Fruit fly (Drosophila melanogaster) whole organism, embryonic: ENCODE results near the gene Muc14A.

ENCODE experiments used
- B-H1 ChIP-seq: fragments of 200-800 bp; sonication (Bioruptor generic); IDR thresholded peaks from 3 replicates; pipeline ENCODE4 v1.3.6; 2022; ENCODE audit warnings: missing biosample characterization, missing genetic modification characterization
- C15 ChIP-seq: fragments of 200-800 bp; sonication (Bioruptor generic); IDR thresholded peaks from 3 replicates; pipeline ENCODE4 v1.3.6; 2022; ENCODE audit warnings: missing biosample characterization, missing genetic modification characterization
- CG10321 ChIP-seq: fragments of 200-800 bp; sonication (Bioruptor generic); IDR thresholded peaks from 2 replicates; pipeline ENCODE4 v1.3.6; 2022; ENCODE audit warnings: missing biosample characterization, missing genetic modification characterization
- CG10959 ChIP-seq: fragments of 200-800 bp; sonication (Bioruptor generic); IDR thresholded peaks from 2 replicates; pipeline ENCODE4 v1.3.6; 2022; ENCODE audit warnings: missing biosample characterization, missing genetic modification characterization
- CG11456 ChIP-seq: fragments of 200-800 bp; sonication (Bioruptor generic); IDR thresholded peaks from 3 replicates; pipeline ENCODE4 v1.3.6; 2022; ENCODE audit warnings: missing biosample characterization, missing genetic modification characterization
- CG14710 ChIP-seq: fragments of 200-800 bp; sonication (Bioruptor generic); optimal IDR thresholded peaks from 3 replicates; lab custom pipeline; 2019; ENCODE audit warnings: missing biosample characterization, mild to moderate bottlenecking, missing genetic modification characterization, moderate library complexity
- CG15601 ChIP-seq: fragments of 200-800 bp; sonication (Bioruptor generic); optimal IDR thresholded peaks from 3 replicates; lab custom pipeline; 2019; ENCODE audit warnings: missing biosample characterization, mild to moderate bottlenecking, missing genetic modification characterization, moderate library complexity
- CG16813 ChIP-seq: fragments of 200-800 bp; sonication (Bioruptor generic); IDR thresholded peaks from 3 replicates; pipeline ENCODE4 v1.3.6; 2022; ENCODE audit warnings: missing biosample characterization, missing genetic modification characterization; ENCODE audit not compliant: partially characterized antibody
- CG18619 ChIP-seq: fragments of 200-800 bp; sonication (Bioruptor generic); optimal IDR thresholded peaks from 3 replicates; lab custom pipeline; 2017; ENCODE audit warnings: missing biosample characterization, mild to moderate bottlenecking, missing genetic modification characterization
- CG18764 ChIP-seq: fragments of 200-800 bp; sonication (Bioruptor generic); optimal IDR thresholded peaks from 3 replicates; lab custom pipeline; 2016; ENCODE audit warnings: missing biosample characterization, missing genetic modification characterization
- CG30020 ChIP-seq: fragments of 200-800 bp; optimal IDR thresholded peaks from 2 replicates; lab custom pipeline; 2019; ENCODE audit warnings: missing biosample characterization, mild to moderate bottlenecking, missing genetic modification characterization, moderate library complexity
- CG30431 ChIP-seq: fragments of 200-800 bp; sonication (Bioruptor generic); optimal IDR thresholded peaks from 2 replicates; lab custom pipeline; 2017; ENCODE audit warnings: missing biosample characterization, missing genetic modification characterization
- CG31388 ChIP-seq: fragments of 200-800 bp; sonication (Bioruptor generic); optimal IDR thresholded peaks from 2 replicates; lab custom pipeline; 2016; ENCODE audit warnings: missing biosample characterization, missing genetic modification characterization
- CG3995 ChIP-seq: fragments of 200-800 bp; sonication (Bioruptor generic); optimal IDR thresholded peaks from 3 replicates; lab custom pipeline; 2016; ENCODE audit warnings: missing biosample characterization, missing genetic modification characterization
- CG8765 ChIP-seq: fragments of 200-800 bp; sonication (Bioruptor generic); IDR thresholded peaks from 2 replicates; pipeline ENCODE4 v1.3.6; 2022; ENCODE audit warnings: missing biosample characterization, missing genetic modification characterization
- Hey ChIP-seq: fragments of 200-800 bp; sonication (Bioruptor generic); optimal IDR thresholded peaks from 3 replicates; lab custom pipeline; 2018; ENCODE audit warnings: missing biosample characterization, mild to moderate bottlenecking, missing genetic modification characterization
- Lhr ChIP-seq: fragments of 200-800 bp; sonication (Bioruptor generic); optimal IDR thresholded peaks from 3 replicates; lab custom pipeline; 2017; ENCODE audit warnings: mild to moderate bottlenecking, missing biosample characterization, missing genetic modification reagents, missing genetic modification characterization
- MBD-R2 ChIP-seq: fragments of 200-800 bp; sonication (Bioruptor generic); IDR thresholded peaks from 2 replicates; pipeline ENCODE4 v1.3.6; 2022; ENCODE audit warnings: missing biosample characterization, missing genetic modification characterization
- MTF-1 ChIP-seq: fragments of 200-800 bp; sonication (Bioruptor generic); optimal IDR thresholded peaks from 2 replicates; lab custom pipeline; 2018; ENCODE audit warnings: missing biosample characterization, mild to moderate bottlenecking, missing genetic modification characterization, borderline replicate concordance
- Mes4 ChIP-seq: fragments of 200-800 bp; sonication (Bioruptor generic); optimal IDR thresholded peaks from 2 replicates; lab custom pipeline; 2016; ENCODE audit warnings: missing biosample characterization, missing genetic modification characterization
- Mrtf ChIP-seq: fragments of 200-800 bp; sonication (Bioruptor generic); IDR thresholded peaks from 3 replicates; pipeline ENCODE4 v1.3.6; 2022; ENCODE audit warnings: missing biosample characterization, missing genetic modification characterization
- Nf-YC ChIP-seq: fragments of 200-800 bp; optimal IDR thresholded peaks from 3 replicates; lab custom pipeline; 2019; ENCODE audit warnings: missing biosample characterization, mild to moderate bottlenecking, missing genetic modification characterization, moderate library complexity
- Optix ChIP-seq: fragments of 200-800 bp; sonication (Bioruptor generic); IDR thresholded peaks from 3 replicates; pipeline ENCODE4 v1.3.6; 2022; ENCODE audit warnings: missing biosample characterization, missing genetic modification characterization
- Sox100B ChIP-seq: fragments of 200-800 bp; sonication (Bioruptor generic); optimal IDR thresholded peaks from 3 replicates; lab custom pipeline; 2018; ENCODE audit warnings: missing biosample characterization, mild to moderate bottlenecking, missing genetic modification characterization
- Sry-δ ChIP-seq: fragments of 200-800 bp; sonication (Bioruptor generic); optimal IDR thresholded peaks from 2 replicates; lab custom pipeline; 2016; ENCODE audit warnings: missing biosample characterization, missing genetic modification characterization
- Ssrp ChIP-seq: fragments of 200-800 bp; sonication (Bioruptor generic); optimal IDR thresholded peaks from 2 replicates; lab custom pipeline; 2018; ENCODE audit warnings: missing biosample characterization, mild to moderate bottlenecking, missing genetic modification characterization, moderate library complexity
- Trl ChIP-seq, 3 experiments: fragments of >200 bp in 2 of 3; fragments of 200-800 bp in 1 of 3; sonication (Bioruptor generic) in 1 of 3; optimal IDR thresholded peaks; 2 replicates in 1 of 3; 3 replicates in 2 of 3; lab custom pipeline; 2016 to 2017; ENCODE audit warnings: missing biosample characterization in 1 of 3, missing genetic modification characterization in 1 of 3
- bowl ChIP-seq: fragments of 200-800 bp; sonication (Bioruptor generic); IDR thresholded peaks from 2 replicates; pipeline ENCODE4 v1.3.6; 2022; ENCODE audit warnings: missing biosample characterization, missing genetic modification characterization
- br ChIP-seq: fragments of >200 bp; optimal IDR thresholded peaks from 2 replicates; lab custom pipeline; 2017
- bsh ChIP-seq, 2 experiments: fragments of 200-800 bp; sonication (Bioruptor generic); optimal IDR thresholded peaks; 2 replicates each; lab custom pipeline; 2017 to 2018; ENCODE audit warnings: mild to moderate bottlenecking in 2 of 2, missing biosample characterization in 2 of 2, missing genetic modification characterization in 2 of 2, moderate library complexity in 1 of 2
- chif ChIP-seq, 2 experiments: fragments of 200-800 bp; sonication (Bioruptor generic); optimal IDR thresholded peaks; 3 replicates each; lab custom pipeline; 2016; ENCODE audit warnings: missing biosample characterization in 2 of 2, missing genetic modification characterization in 2 of 2
- dati ChIP-seq: fragments of 200-800 bp; sonication (Bioruptor generic); IDR thresholded peaks from 2 replicates; pipeline ENCODE4 v1.3.6; 2022; ENCODE audit warnings: missing biosample characterization, missing genetic modification characterization
- eve ChIP-seq, 2 experiments: fragments of >200 bp; optimal IDR thresholded peaks; 2 replicates each; lab custom pipeline; 2017; ENCODE audit warnings: missing biosample characterization in 2 of 2, missing genetic modification characterization in 2 of 2
- ewg ChIP-seq: fragments of 200-800 bp; sonication (Bioruptor generic); optimal IDR thresholded peaks from 3 replicates; lab custom pipeline; 2017; ENCODE audit warnings: mild to moderate bottlenecking, missing biosample characterization, missing genetic modification reagents, missing genetic modification characterization
- fu2 ChIP-seq: fragments of 200-800 bp; sonication (Bioruptor generic); optimal IDR thresholded peaks from 2 replicates; lab custom pipeline; 2016; ENCODE audit warnings: missing biosample characterization, missing genetic modification characterization
- her ChIP-seq: fragments of 200-800 bp; sonication (Bioruptor generic); optimal IDR thresholded peaks from 2 replicates; lab custom pipeline; 2016; ENCODE audit warnings: missing biosample characterization, missing genetic modification characterization
- hkb ChIP-seq, 2 experiments: fragments of 200-800 bp in 1 of 2; fragments of >200 bp in 1 of 2; sonication (Bioruptor generic) in 1 of 2; IDR thresholded peaks in 1 of 2; optimal IDR thresholded peaks in 1 of 2; 2 replicates each; pipeline versions ENCODE4 v1.3.6 to Lab custom; 2017 to 2022; ENCODE audit warnings: missing biosample characterization in 1 of 2, missing genetic modification characterization in 1 of 2
- ken ChIP-seq: fragments of 200-800 bp; sonication (Bioruptor generic); IDR thresholded peaks from 3 replicates; pipeline ENCODE4 v1.3.6; 2022; ENCODE audit warnings: missing biosample characterization, missing genetic modification characterization
- lilli ChIP-seq: fragments of 200-800 bp; sonication (Bioruptor generic); optimal IDR thresholded peaks from 3 replicates; lab custom pipeline; 2016; ENCODE audit warnings: missing biosample characterization, missing genetic modification characterization
- lmd ChIP-seq: fragments of 200-800 bp; sonication (Bioruptor generic); IDR thresholded peaks from 2 replicates; pipeline ENCODE4 v1.3.6; 2022; ENCODE audit warnings: missing biosample characterization, missing genetic modification characterization
- lola ChIP-seq, 3 experiments: fragments of >200 bp in 2 of 3; fragments of 200-800 bp in 1 of 3; sonication (Bioruptor generic) in 1 of 3; optimal IDR thresholded peaks; 2 replicates each; lab custom pipeline; 2017 to 2019; ENCODE audit warnings: missing biosample characterization in 3 of 3, missing genetic modification characterization in 3 of 3, mild to moderate bottlenecking in 1 of 3, moderate library complexity in 1 of 3
- luna ChIP-seq: fragments of 200-800 bp; sonication (Bioruptor generic); optimal IDR thresholded peaks from 2 replicates; lab custom pipeline; 2016; ENCODE audit warnings: missing biosample characterization, missing genetic modification characterization
- mld ChIP-seq: fragments of 200-800 bp; sonication (Bioruptor generic); IDR thresholded peaks from 3 replicates; pipeline ENCODE4 v1.3.6; 2022; ENCODE audit warnings: missing biosample characterization, missing genetic modification characterization; ENCODE audit not compliant: partially characterized antibody
- odd ChIP-seq: fragments of 200-800 bp; sonication (Bioruptor generic); optimal IDR thresholded peaks from 2 replicates; lab custom pipeline; 2017; ENCODE audit warnings: missing biosample characterization, mild to moderate bottlenecking, missing genetic modification characterization
- pros ChIP-seq: fragments of 200-800 bp; sonication (Bioruptor generic); optimal IDR thresholded peaks from 3 replicates; lab custom pipeline; 2019; ENCODE audit warnings: missing biosample characterization, mild to moderate bottlenecking, missing genetic modification characterization, moderate library complexity
- ssp ChIP-seq: fragments of 200-800 bp; sonication (Bioruptor generic); IDR thresholded peaks from 2 replicates; pipeline ENCODE4 v1.3.6; 2022; ENCODE audit warnings: missing biosample characterization, missing genetic modification characterization
- tll ChIP-seq, 2 experiments: fragments of 200-800 bp in 1 of 2; fragments of >200 bp in 1 of 2; sonication (Bioruptor generic) in 1 of 2; optimal IDR thresholded peaks; 2 replicates each; lab custom pipeline; 2017 to 2019; ENCODE audit warnings: missing biosample characterization in 2 of 2, missing genetic modification characterization in 2 of 2, mild to moderate bottlenecking in 1 of 2, moderate library complexity in 1 of 2
- vvl ChIP-seq: fragments of 200-800 bp; sonication (Bioruptor generic); IDR thresholded peaks from 2 replicates; pipeline ENCODE4 v1.3.6; 2022; ENCODE audit warnings: missing biosample characterization, missing genetic modification characterization
- wdn ChIP-seq: fragments of 200-800 bp; sonication (Bioruptor generic); IDR thresholded peaks from 2 replicates; pipeline ENCODE4 v1.3.6; 2022; ENCODE audit warnings: missing biosample characterization, missing genetic modification characterization
- zfh2 ChIP-seq: fragments of 200-800 bp; sonication (Bioruptor generic); optimal IDR thresholded peaks from 2 replicates; lab custom pipeline; 2016; ENCODE audit warnings: missing biosample characterization, missing genetic modification characterization

Muc14A gene

DNA sequence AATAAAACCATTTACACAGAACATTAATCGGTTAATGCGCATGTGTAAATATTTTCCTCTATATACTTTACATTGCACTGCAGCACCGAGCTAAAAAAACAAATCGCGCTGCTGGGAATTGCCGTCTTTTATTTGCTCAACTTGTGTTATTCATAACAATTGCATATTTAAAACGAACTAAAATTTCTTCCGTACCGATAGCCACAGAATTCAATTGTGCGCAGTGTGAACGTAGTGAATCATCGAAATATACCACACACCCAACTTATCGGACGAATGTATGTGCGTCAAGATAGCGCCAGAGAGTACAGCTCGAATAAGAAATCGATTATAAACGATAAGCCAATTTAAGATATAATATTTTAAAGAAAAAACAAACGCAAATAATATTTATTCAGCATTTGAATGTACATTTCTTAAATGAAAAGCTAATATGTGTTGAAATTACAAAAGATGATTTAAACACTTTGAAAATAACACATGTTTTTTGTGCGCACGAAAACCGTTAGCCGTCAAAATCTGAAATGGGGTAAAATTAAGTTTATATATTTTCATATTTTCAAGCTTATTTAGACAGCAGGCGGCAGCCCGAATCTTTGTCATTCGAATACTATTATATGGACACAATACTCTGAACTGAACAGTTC lies 3.2 kb upstream of the Muc14A start, which contains the start of the genes vap and CG12698 (continued):
- TF ChIP-seq Lhr (peak; percentile 27), MTF-1 (GFP tag; lab: Kevin White, UChicago) (no peak), pros (GFP tag; lab: Kevin White, UChicago) (no peak), Trl (optimal IDR thresholded peaks at IDR 0.05; lab: Kevin White, UChicago) (no peak), Trl (GFP tag; optimal IDR thresholded peaks at IDR 0.05; lab: Kevin White, UChicago) (no peak), CG18619 (GFP tag; lab: Kevin White, UChicago) (no peak), ewg (GFP tag; lab: Kevin White, UChicago) (peak; percentile 94), CG11456 (GFP tag; lab: Robert Waterston, UW) (no peak), bsh (GFP tag; optimal IDR thresholded peaks at IDR 0.05; lab: Kevin White, UChicago) (no peak), CG18764 (GFP tag; lab: Kevin White, UChicago) (no peak), B-H1 (GFP tag; lab: Robert Waterston, UW) (no peak), br (lab: Kevin White, UChicago) (no peak), CG10321 (no peak), CG16813 (GFP tag; lab: Robert Waterston, UW) (peak; percentile 75), chif (GFP tag; optimal IDR thresholded peaks at IDR 0.05; lab: Kevin White, UChicago) (no peak), CG31388 (GFP tag; lab: Kevin White, UChicago) (no peak), odd (GFP tag; lab: Kevin White, UChicago) (no peak), vvl (GFP tag; lab: Robert Waterston, UW) (no peak), CG30020 (tag; lab: Kevin White, UChicago) (peak; percentile 96), CG10959 (no peak), Hey (tag; lab: Kevin White, UChicago) (no peak), Ssrp (no peak), CG30431 (GFP tag; lab: Kevin White, UChicago) (no peak), CG14710 (tag; lab: Kevin White, UChicago) (peak; percentile 53), tll (GFP tag; optimal IDR thresholded peaks at IDR 0.05; lab: Kevin White, UChicago) (no peak), wdn (GFP tag; lab: Robert Waterston, UW) (no peak), CG8765 (GFP tag; lab: Robert Waterston, UW) (no peak), Sox100B (GFP tag; lab: Kevin White, UChicago) (no peak), her (GFP tag; lab: Kevin White, UChicago) (no peak), zfh2 (GFP tag; lab: Kevin White, UChicago) (no peak), ken (GFP tag; lab: Robert Waterston, UW) (no peak), hkb (optimal IDR thresholded peaks at IDR 0.05; lab: Kevin White, UChicago) (no peak), hkb (GFP tag; IDR thresholded peaks at IDR 0.05; lab: Robert Waterston, UW) (no peak), lola (GFP tag; optimal IDR thresholded peaks at IDR 0.05; lab: Kevin White, UChicago) (no peak), MBD-R2 (GFP tag; lab: Robert Waterston, UW) (peak; percentile 59), eve (GFP tag; optimal IDR thresholded peaks at IDR 0.05; lab: Kevin White, UChicago) (no peak), lilli (peak; percentile 6), Nf-YC (no peak), bowl (GFP tag; lab: Robert Waterston, UW) (no peak), CG3995 (GFP tag; lab: Kevin White, UChicago) (no peak), luna (GFP tag; lab: Kevin White, UChicago) (no peak), lmd (GFP tag; lab: Robert Waterston, UW) (no peak), C15 (GFP tag; lab: Robert Waterston, UW) (no peak), ssp (GFP tag; lab: Robert Waterston, UW) (peak; percentile 75), Sry-δ (GFP tag; lab: Kevin White, UChicago) (peak; percentile 70), fu2 (GFP tag; lab: Kevin White, UChicago) (no peak), mld (peak; percentile 59; the same call in 1 of the 3 replicates), Mrtf (GFP tag; lab: Robert Waterston, UW) (no peak), dati (no peak), CG15601 (tag; lab: Kevin White, UChicago) (peak; percentile 0), Optix (GFP tag; lab: Robert Waterston, UW) (no peak), Mes4 (GFP tag; lab: Kevin White, UChicago) (no peak)
